Worm (Caenorhabditis elegans): ENCODE data around the gene F57H12.5.

F57H12.5 gene

DNA sequence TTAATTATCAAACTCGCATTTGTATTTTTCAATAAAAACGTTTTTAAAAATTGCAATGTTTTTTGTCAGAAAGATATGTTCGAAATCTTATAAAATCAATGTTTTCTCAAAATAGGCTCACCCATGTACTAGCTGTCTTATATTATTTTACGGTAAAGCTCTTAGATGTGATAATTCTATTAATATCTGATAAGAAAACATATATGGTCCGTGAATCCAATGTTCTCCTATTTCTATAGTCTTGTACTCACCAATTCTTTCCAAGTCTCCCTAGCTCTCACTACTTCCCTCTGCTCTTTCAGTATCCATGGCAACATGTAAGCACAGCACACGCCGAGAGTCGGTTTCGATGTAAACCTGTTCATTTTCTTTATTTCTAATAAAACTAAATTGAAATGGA is 33.4 kb upstream of the F57H12.5 start, which contains the start of gene bbs-2:
bbs-2 (plus strand) TSS at position 301 of the 400 bp plus-strand sequence.
- TF ChIP-seq klf-2 (GFP tag; conservative IDR thresholded peaks at IDR 0.05) (no peak), ztf-23 (GFP tag; IDR thresholded peaks at IDR 0.05) (no peak), med-1 (GFP tag; optimal IDR thresholded peaks at IDR 0.05; ENCODE audit: insufficient read depth) (no peak), flt-1 (GFP tag; IDR thresholded peaks at IDR 0.05) (no peak), tab-1 (GFP tag; IDR thresholded peaks at IDR 0.05) (no peak)

DNA sequence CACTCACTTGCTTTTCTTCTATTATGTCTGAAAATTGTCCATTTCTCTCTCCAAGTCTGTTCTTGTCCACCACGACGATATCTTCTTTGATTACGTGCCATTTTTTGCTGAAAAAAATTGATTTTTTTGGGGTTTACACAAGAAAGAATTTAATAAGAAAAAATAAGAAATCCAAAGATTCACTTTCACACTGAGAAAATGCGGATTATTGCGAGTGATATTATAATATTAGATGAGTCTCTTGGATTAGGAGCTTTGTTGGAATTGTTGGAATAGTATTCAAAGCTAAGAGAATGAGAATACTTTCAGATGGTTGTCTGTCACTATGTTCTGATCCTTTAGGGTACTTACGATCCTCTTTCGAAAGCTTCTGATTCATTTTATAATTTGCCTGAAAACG is 28.3 kb upstream of the F57H12.5 start, which contains the start of gene F20D12.7:
F20D12.7 (minus strand) TSS at position 101 of the 400 bp plus-strand sequence.
- no peak for TF ChIP-seq ref-1 (GFP tag; conservative IDR thresholded peaks at IDR 0.05)
- no peak for TF ChIP-seq tab-1 (GFP tag; IDR thresholded peaks at IDR 0.05)
- no peak for TF ChIP-seq klf-2 (GFP tag; conservative IDR thresholded peaks at IDR 0.05)
- no peak for TF ChIP-seq cog-1 (tag; optimal IDR thresholded peaks at IDR 0.05)
- no peak for TF ChIP-seq med-1 (GFP tag; optimal IDR thresholded peaks at IDR 0.05; ENCODE audit: insufficient read depth)
- TF ChIP-seq T22C8.4 (GFP tag; IDR thresholded peaks at IDR 0.05): no peak
- no peak for TF ChIP-seq ztf-29 (GFP tag; IDR thresholded peaks at IDR 0.05)
- no peak for TF ChIP-seq ztf-23 (GFP tag; IDR thresholded peaks at IDR 0.05)
- TF ChIP-seq flt-1 (GFP tag; IDR thresholded peaks at IDR 0.05): no peak

DNA sequence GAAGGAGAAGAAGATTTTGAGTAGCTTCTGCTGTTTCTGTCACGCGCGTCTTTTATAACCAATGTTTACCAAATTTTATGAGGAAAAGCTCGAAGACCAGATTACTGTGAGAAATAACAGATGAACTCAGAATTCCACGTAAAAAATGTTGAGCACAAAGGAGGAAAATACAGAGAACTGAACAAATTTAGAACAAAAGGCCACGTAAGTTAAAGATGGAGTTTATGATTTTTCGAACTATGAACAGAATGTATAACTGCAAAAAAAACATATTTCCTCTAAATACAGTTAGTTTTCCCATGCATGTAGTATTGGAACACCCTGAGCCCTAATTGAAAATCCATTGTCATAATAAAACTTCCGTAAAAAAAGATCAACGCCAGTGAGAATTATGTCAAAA is 26.2 kb upstream of the F57H12.5 start, which contains the start of gene exc-9:
exc-9 (minus strand) TSS at position 101 of the 400 bp plus-strand sequence.
- TF ChIP-seq flt-1 (GFP tag; IDR thresholded peaks at IDR 0.05) (no peak), ztf-29 (GFP tag; IDR thresholded peaks at IDR 0.05) (no peak), klf-2 (GFP tag; conservative IDR thresholded peaks at IDR 0.05) (no peak), ref-1 (GFP tag; conservative IDR thresholded peaks at IDR 0.05) (no peak)

DNA sequence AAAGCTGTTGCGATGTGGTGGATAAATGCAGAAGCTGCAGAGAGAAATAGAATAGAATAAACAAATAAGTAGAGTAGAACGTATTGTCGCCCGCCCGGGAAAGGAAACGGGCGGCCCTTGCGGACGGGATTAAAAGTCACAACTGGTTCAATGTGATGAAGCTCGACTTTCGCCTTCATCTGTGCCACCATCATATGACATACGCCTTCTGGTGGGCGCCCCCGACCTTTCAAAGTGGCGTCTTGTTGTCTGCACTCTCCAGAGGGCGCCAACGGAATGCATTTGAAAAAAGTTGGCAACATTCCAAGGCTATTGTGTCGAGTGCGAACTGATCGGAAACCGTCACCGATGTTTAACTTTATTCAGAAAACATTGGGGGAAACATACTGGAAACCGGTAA is 23.8 kb upstream of the F57H12.5 start:
- TF ChIP-seq cog-1 (tag; optimal IDR thresholded peaks at IDR 0.05) (no peak), ztf-29 (GFP tag; IDR thresholded peaks at IDR 0.05) (no peak), ztf-23 (GFP tag; IDR thresholded peaks at IDR 0.05) (no peak), klf-2 (GFP tag; conservative IDR thresholded peaks at IDR 0.05) (no peak), med-1 (GFP tag; optimal IDR thresholded peaks at IDR 0.05; ENCODE audit: insufficient read depth) (no peak), ref-1 (GFP tag; conservative IDR thresholded peaks at IDR 0.05) (no peak), tab-1 (GFP tag; IDR thresholded peaks at IDR 0.05) (no peak), T22C8.4 (GFP tag; IDR thresholded peaks at IDR 0.05) (no peak), flt-1 (GFP tag; IDR thresholded peaks at IDR 0.05) (no peak)

DNA sequence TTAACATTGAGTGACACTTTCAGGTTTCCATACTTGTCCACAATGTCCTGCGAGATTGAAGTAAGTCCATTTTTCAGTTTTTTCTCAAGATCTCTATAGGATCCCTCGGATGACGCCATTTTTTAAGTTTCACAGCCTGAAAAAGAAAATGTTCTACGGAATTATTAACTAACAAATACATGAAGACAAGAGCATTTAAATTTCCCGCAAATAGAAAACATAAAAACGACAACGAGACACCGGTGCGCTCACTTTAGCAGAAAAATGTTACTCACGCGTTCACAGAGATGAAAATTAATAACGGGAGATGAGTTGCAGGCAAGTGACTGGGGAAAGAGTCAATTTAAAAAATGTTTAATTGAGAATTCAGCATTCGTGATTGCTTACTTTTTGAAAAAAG is 20.6 kb upstream of the F57H12.5 start, which contains the start of gene czw-1:
czw-1 (minus strand) TSS at position 369 of the 400 bp plus-strand sequence.
- no peak for TF ChIP-seq ref-1 (GFP tag; conservative IDR thresholded peaks at IDR 0.05)
- no peak for TF ChIP-seq ztf-23 (GFP tag; IDR thresholded peaks at IDR 0.05)
- no peak for TF ChIP-seq flt-1 (GFP tag; IDR thresholded peaks at IDR 0.05)
- no peak for TF ChIP-seq med-1 (GFP tag; optimal IDR thresholded peaks at IDR 0.05; ENCODE audit: insufficient read depth)
- no peak for TF ChIP-seq cog-1 (tag; optimal IDR thresholded peaks at IDR 0.05)
- no peak for TF ChIP-seq klf-2 (GFP tag; conservative IDR thresholded peaks at IDR 0.05)
- TF ChIP-seq T22C8.4 (GFP tag; IDR thresholded peaks at IDR 0.05): no peak
- no peak for TF ChIP-seq ztf-29 (GFP tag; IDR thresholded peaks at IDR 0.05)
- TF ChIP-seq tab-1 (GFP tag; IDR thresholded peaks at IDR 0.05): no peak

DNA sequence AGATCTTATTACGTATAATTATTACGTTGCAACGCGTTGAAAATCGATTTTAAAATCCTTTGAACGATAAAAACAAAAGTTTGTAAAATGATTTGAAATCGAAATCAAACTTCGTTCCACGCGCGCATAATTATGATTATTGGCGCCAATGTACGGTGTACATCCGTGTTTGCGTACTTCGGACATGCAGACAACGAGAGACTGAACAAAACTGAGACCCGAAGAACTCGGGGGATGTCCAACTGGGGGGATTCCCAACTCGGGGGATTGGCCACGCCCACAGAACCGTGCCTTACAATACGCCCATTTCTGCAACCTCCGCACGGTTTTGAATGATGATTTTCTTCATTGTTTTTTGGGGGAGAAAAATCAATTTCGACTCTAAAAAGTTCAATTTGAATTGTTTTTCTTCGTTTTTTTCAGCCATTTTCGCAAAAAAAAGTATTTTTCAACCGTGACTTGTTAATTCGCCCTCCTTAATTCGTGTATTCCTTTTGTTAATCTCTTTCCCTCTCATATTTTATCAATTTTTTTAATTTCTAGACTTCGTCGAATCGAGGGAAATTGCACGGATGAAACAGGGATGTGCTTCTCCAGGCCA is 20.1 kb upstream of the F57H12.5 start, which contains the start of gene F20D12.12:
F20D12.12 (plus strand) TSS at position 542 of the 601 bp plus-strand sequence.
- TF ChIP-seq tab-1 (GFP tag; IDR thresholded peaks at IDR 0.05) (peak; percentile 37; the same call in 1 of the 2 replicates), klf-2 (GFP tag; conservative IDR thresholded peaks at IDR 0.05) (0 out of 2 replicates have a peak, but pooled peaks have one; percentile 45), ztf-23 (GFP tag; IDR thresholded peaks at IDR 0.05) (peak; percentile 87), cog-1 (tag; optimal IDR thresholded peaks at IDR 0.05) (peak; percentile 66), flt-1 (GFP tag; IDR thresholded peaks at IDR 0.05) (peak; percentile 84), T22C8.4 (GFP tag; IDR thresholded peaks at IDR 0.05) (peak; percentile 47; the same call in 1 of the 2 replicates)

DNA sequence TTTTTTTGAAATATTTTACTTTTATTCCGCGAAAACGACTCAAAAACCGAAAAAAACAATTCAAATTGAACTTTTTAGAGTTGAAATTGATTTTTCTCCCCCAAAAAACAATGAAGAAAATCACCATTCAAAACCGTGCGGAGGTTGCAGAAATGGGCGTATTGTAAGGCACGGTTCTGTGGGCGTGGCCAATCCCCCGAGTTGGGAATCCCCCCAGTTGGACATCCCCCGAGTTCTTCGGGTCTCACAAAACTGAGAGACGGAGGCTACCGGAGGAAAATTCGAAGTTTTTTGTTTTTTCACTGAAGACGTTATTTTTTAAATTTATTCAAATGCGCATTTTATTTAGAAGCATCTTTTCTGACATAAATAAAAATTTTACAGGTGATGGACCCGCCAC is 18.8 kb upstream of the F57H12.5 start, which contains the start of gene mcm-3AP:
mcm-3AP (plus strand) TSS at position 383 of the 400 bp plus-strand sequence.
- 0 out of 2 replicates have a peak, but pooled peaks have one; percentile 26 for TF ChIP-seq tab-1 (GFP tag; IDR thresholded peaks at IDR 0.05)
- TF ChIP-seq T22C8.4 (GFP tag; IDR thresholded peaks at IDR 0.05): peak; percentile 65
- TF ChIP-seq ztf-23 (GFP tag; IDR thresholded peaks at IDR 0.05): peak; percentile 84
- TF ChIP-seq flt-1 (GFP tag; IDR thresholded peaks at IDR 0.05): peak; percentile 83
- peak; percentile 80 for TF ChIP-seq klf-2 (GFP tag; conservative IDR thresholded peaks at IDR 0.05)

DNA sequence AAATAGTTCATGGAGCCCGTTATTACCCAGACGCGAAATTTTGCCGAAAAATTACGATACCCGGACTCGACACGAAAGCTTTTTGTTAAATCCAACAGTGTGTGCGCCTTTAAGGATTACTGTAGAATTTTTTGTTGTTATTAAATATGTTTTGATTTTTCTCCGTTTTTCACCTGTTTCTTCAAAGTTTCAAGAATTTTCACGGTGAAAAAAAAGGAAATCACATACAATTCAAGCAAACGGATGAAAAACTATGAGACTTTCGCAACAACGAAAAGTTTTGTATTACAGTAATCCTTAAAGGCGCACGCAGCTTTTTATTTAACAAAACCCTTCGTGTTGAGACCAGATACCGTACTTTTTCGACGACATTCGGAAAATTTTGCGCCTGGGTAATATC is 13.1 kb upstream of the F57H12.5 start:
- no peak for TF ChIP-seq klf-2 (GFP tag; conservative IDR thresholded peaks at IDR 0.05)
- TF ChIP-seq flt-1 (GFP tag; IDR thresholded peaks at IDR 0.05): no peak
- no peak for TF ChIP-seq tab-1 (GFP tag; IDR thresholded peaks at IDR 0.05)
- no peak for TF ChIP-seq cog-1 (tag; optimal IDR thresholded peaks at IDR 0.05)
- no peak for TF ChIP-seq ztf-23 (GFP tag; IDR thresholded peaks at IDR 0.05)
- no peak for TF ChIP-seq ztf-29 (GFP tag; IDR thresholded peaks at IDR 0.05)
- no peak for TF ChIP-seq med-1 (GFP tag; optimal IDR thresholded peaks at IDR 0.05; ENCODE audit: insufficient read depth)
- TF ChIP-seq ref-1 (GFP tag; conservative IDR thresholded peaks at IDR 0.05): no peak
- no peak for TF ChIP-seq T22C8.4 (GFP tag; IDR thresholded peaks at IDR 0.05)

DNA sequence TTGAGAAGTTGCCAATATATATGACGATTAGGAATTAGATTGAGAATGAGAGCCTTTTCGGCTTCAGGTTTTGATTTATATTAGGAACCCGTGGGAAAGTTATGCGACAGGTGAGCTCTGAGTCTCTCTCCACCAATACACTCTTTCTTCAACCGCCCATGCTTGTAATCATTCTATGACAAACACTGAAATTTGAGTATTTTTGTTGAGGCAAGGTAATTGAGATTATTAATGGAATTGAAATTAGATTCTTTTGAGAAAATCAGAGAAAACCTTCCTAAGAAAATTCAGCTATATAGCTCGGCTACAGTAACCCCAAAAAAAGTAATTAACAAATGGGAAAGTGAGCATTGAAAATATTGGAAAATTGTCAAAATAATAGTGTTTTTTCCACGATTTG is 11.3 kb upstream of the F57H12.5 start, which contains the start of gene ceh-19:
ceh-19 (minus strand) TSS at position 101 of the 400 bp plus-strand sequence.
- no peak for TF ChIP-seq klf-2 (GFP tag; conservative IDR thresholded peaks at IDR 0.05)
- no peak for TF ChIP-seq ztf-29 (GFP tag; IDR thresholded peaks at IDR 0.05)
- TF ChIP-seq tab-1 (GFP tag; IDR thresholded peaks at IDR 0.05): no peak
- TF ChIP-seq flt-1 (GFP tag; IDR thresholded peaks at IDR 0.05): no peak
- no peak for TF ChIP-seq T22C8.4 (GFP tag; IDR thresholded peaks at IDR 0.05)
- no peak for TF ChIP-seq ztf-23 (GFP tag; IDR thresholded peaks at IDR 0.05)
- TF ChIP-seq med-1 (GFP tag; optimal IDR thresholded peaks at IDR 0.05; ENCODE audit: insufficient read depth): no peak
- TF ChIP-seq cog-1 (tag; optimal IDR thresholded peaks at IDR 0.05): no peak

Measured in whole organism, midembryonic.